Fruit fly (Drosophila melanogaster) whole organism, pupa: Measurements from ENCODE around the gene CG1774.

Experiments
- CG15710 ChIP-seq: fragments of 200-800 bp; sonication (Bioruptor generic); optimal IDR thresholded peaks from 2 replicates; lab custom pipeline; 2018; ENCODE audit warnings: missing biosample characterization, mild to moderate bottlenecking, missing genetic modification characterization, moderate library complexity
- CG17806 ChIP-seq: fragments of 200-800 bp; sonication (Bioruptor generic); optimal IDR thresholded peaks from 2 replicates; lab custom pipeline; 2018; ENCODE audit warnings: missing biosample characterization, mild to moderate bottlenecking, missing genetic modification characterization, moderate library complexity
- CG32121 ChIP-seq: fragments of 200-800 bp; sonication (Bioruptor generic); IDR thresholded peaks from 2 replicates; pipeline ENCODE4 v1.3.6; 2022; ENCODE audit warnings: missing biosample characterization, missing genetic modification characterization
- CG34367 ChIP-seq: fragments of 200-800 bp; sonication (Bioruptor generic); optimal IDR thresholded peaks from 2 replicates; lab custom pipeline; 2018; ENCODE audit warnings: missing biosample characterization, mild to moderate bottlenecking, missing genetic modification characterization
- EcR ChIP-seq: fragments of 200-800 bp; sonication (Bioruptor generic); optimal IDR thresholded peaks from 3 replicates; lab custom pipeline; 2019; ENCODE audit warnings: missing biosample characterization, missing genetic modification characterization, mild to moderate bottlenecking, moderate library complexity, missing genetic modification reagents
- Pif1B ChIP-seq: fragments of 200-800 bp; sonication (Bioruptor generic); optimal IDR thresholded peaks from 3 replicates; lab custom pipeline; 2016; ENCODE audit warnings: missing biosample characterization, missing genetic modification characterization
- Snoo ChIP-seq: fragments of 200-800 bp; sonication (Bioruptor generic); optimal IDR thresholded peaks from 3 replicates; lab custom pipeline; 2017; ENCODE audit warnings: missing biosample characterization, mild to moderate bottlenecking, missing genetic modification characterization, inconsistent platforms

dm6 chr3R:31597736-31598431 lies 5.3 kb downstream of the CG1774 start:
- TF ChIP-seq EcR (GFP tag; lab: Kevin White, UChicago) (no peak), Snoo (no peak), CG17806 (tag; lab: Kevin White, UChicago) (no peak), CG34367 (tag; lab: Kevin White, UChicago) (no peak), CG32121 (GFP tag; lab: Robert Waterston, UW) (no peak), CG15710 (tag; lab: Kevin White, UChicago) (no peak), Pif1B (no peak)
